Fruit fly (Drosophila melanogaster) whole organism, prepupa: ENCODE data around the gene CG15408.

ENCODE experiments used
- CG10631 ChIP-seq: fragments of 200-800 bp; sonication (Bioruptor generic); optimal IDR thresholded peaks from 2 replicates; lab custom pipeline; 2016; ENCODE audit warnings: missing biosample characterization, missing genetic modification characterization
- CG11294 ChIP-seq: fragments of 200-800 bp; sonication (Bioruptor generic); IDR thresholded peaks from 2 replicates; pipeline ENCODE4 v1.3.6; 2022; ENCODE audit warnings: missing biosample characterization, missing genetic modification characterization
- CG15336 ChIP-seq: fragments of 200-800 bp; sonication (Bioruptor generic); IDR thresholded peaks from 2 replicates; pipeline ENCODE4 v1.3.6; 2022; ENCODE audit warnings: missing biosample characterization, missing genetic modification characterization
- CG16779 ChIP-seq: fragments of 200-800 bp; sonication (Bioruptor generic); optimal IDR thresholded peaks from 3 replicates; lab custom pipeline; 2017; ENCODE audit warnings: missing biosample characterization, mild to moderate bottlenecking, missing genetic modification characterization
- CG34406 ChIP-seq: fragments of 200-800 bp; sonication (Bioruptor generic); optimal IDR thresholded peaks from 3 replicates; lab custom pipeline; 2016; ENCODE audit warnings: missing biosample characterization, missing genetic modification characterization
- CG4318 ChIP-seq: fragments of 200-800 bp; sonication (Bioruptor generic); optimal IDR thresholded peaks from 3 replicates; lab custom pipeline; 2017; ENCODE audit warnings: missing biosample characterization, mild to moderate bottlenecking, missing genetic modification characterization
- CG6276 ChIP-seq: fragments of 200-800 bp; sonication (Bioruptor generic); optimal IDR thresholded peaks from 2 replicates; lab custom pipeline; 2017; ENCODE audit warnings: missing biosample characterization, mild to moderate bottlenecking, missing genetic modification characterization
- CG6854 ChIP-seq: fragments of 200-800 bp; sonication (Bioruptor generic); optimal IDR thresholded peaks from 2 replicates; lab custom pipeline; 2017; ENCODE audit warnings: missing biosample characterization, mild to moderate bottlenecking, missing genetic modification characterization
- CG7368 ChIP-seq: fragments of 200-800 bp; sonication (Bioruptor generic); optimal IDR thresholded peaks from 3 replicates; lab custom pipeline; 2016; ENCODE audit warnings: missing biosample characterization, missing genetic modification characterization
- Eip75B ChIP-seq: fragments of 200-800 bp; sonication (Bioruptor generic); optimal IDR thresholded peaks from 3 replicates; lab custom pipeline; 2016; ENCODE audit warnings: missing biosample characterization, missing genetic modification characterization
- Gug ChIP-seq: fragments of 200-800 bp; sonication (Bioruptor generic); IDR thresholded peaks from 2 replicates; pipeline ENCODE4 v1.3.6; 2022; ENCODE audit warnings: missing biosample characterization, missing genetic modification characterization
- Hr4 ChIP-seq: fragments of 200-800 bp; sonication (Bioruptor generic); optimal IDR thresholded peaks from 3 replicates; lab custom pipeline; 2016; ENCODE audit warnings: missing biosample characterization, missing genetic modification characterization
- Lpt ChIP-seq: fragments of 200-800 bp; sonication (Bioruptor generic); optimal IDR thresholded peaks from 3 replicates; lab custom pipeline; 2016; ENCODE audit warnings: missing biosample characterization, missing genetic modification characterization
- Met ChIP-seq: fragments of 200-800 bp; sonication (Bioruptor generic); optimal IDR thresholded peaks from 3 replicates; lab custom pipeline; 2016; ENCODE audit warnings: missing biosample characterization, missing genetic modification characterization
- Sox102F ChIP-seq: fragments of 200-800 bp; sonication (Bioruptor generic); optimal IDR thresholded peaks from 2 replicates; lab custom pipeline; 2016; ENCODE audit warnings: missing biosample characterization, mild to moderate bottlenecking, missing genetic modification characterization
- achi ChIP-seq: fragments of 200-800 bp; sonication (Bioruptor generic); optimal IDR thresholded peaks from 3 replicates; lab custom pipeline; 2016; ENCODE audit warnings: missing biosample characterization, missing genetic modification characterization
- acj6 ChIP-seq: fragments of 200-800 bp; sonication (Bioruptor generic); optimal IDR thresholded peaks from 3 replicates; lab custom pipeline; 2016; ENCODE audit warnings: missing biosample characterization, missing genetic modification characterization
- cyc ChIP-seq: fragments of 200-800 bp; sonication (Bioruptor generic); optimal IDR thresholded peaks from 3 replicates; lab custom pipeline; 2016; ENCODE audit warnings: missing biosample characterization, missing genetic modification characterization
- dac ChIP-seq: fragments of 200-800 bp; sonication (Bioruptor generic); optimal IDR thresholded peaks from 2 replicates; lab custom pipeline; 2017; ENCODE audit warnings: missing biosample characterization, mild to moderate bottlenecking, missing genetic modification characterization
- dsx ChIP-seq: fragments of 200-800 bp; optimal IDR thresholded peaks from 3 replicates; lab custom pipeline; 2019; ENCODE audit warnings: missing biosample characterization, mild to moderate bottlenecking, missing genetic modification characterization, moderate library complexity; ENCODE audit not compliant: poor library complexity, severe bottlenecking
- fd59A ChIP-seq: fragments of 200-800 bp; sonication (Bioruptor generic); optimal IDR thresholded peaks from 2 replicates; lab custom pipeline; 2017; ENCODE audit warnings: missing biosample characterization, mild to moderate bottlenecking, missing genetic modification characterization, missing genetic modification reagents
- fkh ChIP-seq: fragments of 200-800 bp; sonication (Bioruptor generic); optimal IDR thresholded peaks from 3 replicates; lab custom pipeline; 2017; ENCODE audit warnings: missing biosample characterization, mild to moderate bottlenecking, missing genetic modification characterization, moderate library complexity
- lz ChIP-seq: fragments of 200-800 bp; sonication (Bioruptor generic); optimal IDR thresholded peaks from 3 replicates; lab custom pipeline; 2016; ENCODE audit warnings: missing biosample characterization, missing genetic modification characterization
- salr ChIP-seq, 2 experiments: fragments of 200-800 bp; sonication (Bioruptor generic); optimal IDR thresholded peaks; 3 replicates each; lab custom pipeline; 2016 to 2018; ENCODE audit warnings: missing biosample characterization in 2 of 2, missing genetic modification characterization in 2 of 2, mild to moderate bottlenecking in 1 of 2
- topi ChIP-seq: fragments of 200-800 bp; sonication (Bioruptor generic); optimal IDR thresholded peaks from 3 replicates; lab custom pipeline; 2016; ENCODE audit warnings: missing biosample characterization, missing genetic modification characterization
- vri ChIP-seq: fragments of 200-800 bp; sonication (Bioruptor generic); optimal IDR thresholded peaks from 3 replicates; lab custom pipeline; 2016; ENCODE audit warnings: missing biosample characterization, mild to moderate bottlenecking, missing genetic modification characterization

The CG15408 gene

DNA sequence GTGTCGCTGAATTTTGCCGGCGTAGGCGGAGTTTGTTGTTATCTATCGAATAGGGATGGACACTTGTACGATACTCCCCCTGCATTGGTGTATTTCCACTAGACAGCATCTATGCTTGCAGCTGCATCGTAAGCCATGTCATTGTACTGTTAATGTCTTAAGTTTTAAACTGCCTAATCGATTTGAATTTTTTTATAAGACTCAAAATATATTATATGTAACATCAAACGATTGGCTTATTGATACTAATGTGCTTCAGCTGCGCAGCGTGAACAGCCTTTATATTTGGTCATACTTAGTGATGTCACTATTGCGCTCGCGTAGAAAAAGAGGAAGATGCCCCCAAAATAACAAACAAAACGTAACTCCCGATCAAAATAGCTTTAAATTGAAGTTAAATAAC is 44.1 kb downstream of the CG15408 start, which contains the start of the genes CG9662 and Ptpa (continued):
- TF ChIP-seq CG10631 (GFP tag; lab: Kevin White, UChicago) = peak; percentile 83
- peak; percentile 79 for TF ChIP-seq Hr4 (GFP tag; lab: Kevin White, UChicago)
- peak; percentile 52 for TF ChIP-seq CG34406 (GFP tag; lab: Kevin White, UChicago)
- TF ChIP-seq lz (GFP tag; lab: Kevin White, UChicago) = peak; percentile 82
- peak; percentile 59 for TF ChIP-seq CG15336 (GFP tag; lab: Robert Waterston, UW)
- TF ChIP-seq dsx (GFP tag; lab: Kevin White, UChicago) = peak; percentile 50
- peak; percentile 29 to 50 for TF ChIP-seq salr (GFP tag; optimal IDR thresholded peaks at IDR 0.05; lab: Kevin White, UChicago)
- peak; percentile 25 for TF ChIP-seq fd59A (GFP tag; lab: Kevin White, UChicago)
- TF ChIP-seq Lpt = peak; percentile 53
- TF ChIP-seq topi (GFP tag; lab: Kevin White, UChicago) = peak; percentile 73
- TF ChIP-seq achi (GFP tag; lab: Kevin White, UChicago) = peak; percentile 61
- TF ChIP-seq acj6 (GFP tag; lab: Kevin White, UChicago) = peak; percentile 73
- peak; percentile 65 for TF ChIP-seq Eip75B
- TF ChIP-seq vri (GFP tag; lab: Kevin White, UChicago) = no peak
- TF ChIP-seq fkh (GFP tag; lab: Kevin White, UChicago) = peak; percentile 72
- no peak for TF ChIP-seq CG6276
- peak; percentile 60 for TF ChIP-seq dac (GFP tag; lab: Kevin White, UChicago)
- peak; percentile 67 for TF ChIP-seq Gug (GFP tag; lab: Robert Waterston, UW)
- TF ChIP-seq CG6854 (GFP tag; lab: Kevin White, UChicago) = no peak
- TF ChIP-seq CG11294 (GFP tag; lab: Robert Waterston, UW) = peak; percentile 60; the same call in 1 of the 2 replicates
- TF ChIP-seq CG4318 (GFP tag; lab: Kevin White, UChicago) = peak; percentile 72
- peak; percentile 61 for TF ChIP-seq Sox102F (GFP tag; lab: Kevin White, UChicago)
- peak; percentile 44 for TF ChIP-seq Met (GFP tag; lab: Kevin White, UChicago)
- TF ChIP-seq cyc = peak; percentile 89
- TF ChIP-seq CG7368 = no peak
- TF ChIP-seq CG16779 (tag; lab: Kevin White, UChicago) = no peak
